Worm (Caenorhabditis elegans): ENCODE measurements around the gene wdr-60.

wdr-60 gene

ce11 chrIII:5030629-5031028 lies 43.6 kb downstream of the wdr-60 start, which contains the start of gene klp-6:
Gene klp-6 (plus strand): TSS chrIII:5030929.
- no peak for TF ChIP-seq flt-1 (GFP tag; IDR thresholded peaks at IDR 0.05)
- no peak for TF ChIP-seq ztf-23 (GFP tag; IDR thresholded peaks at IDR 0.05)
- TF ChIP-seq med-1 (GFP tag; optimal IDR thresholded peaks at IDR 0.05; ENCODE audit: insufficient read depth) = no peak
- no peak for TF ChIP-seq tab-1 (GFP tag; IDR thresholded peaks at IDR 0.05)
- TF ChIP-seq ref-1 (GFP tag; conservative IDR thresholded peaks at IDR 0.05) = no peak
- TF ChIP-seq T22C8.4 (GFP tag; IDR thresholded peaks at IDR 0.05) = no peak

- TF ChIP-seq T22C8.4 (GFP tag; IDR thresholded peaks at IDR 0.05) (peak; percentile 85), klf-2 (GFP tag; conservative IDR thresholded peaks at IDR 0.05) (peak; percentile 87), cog-1 (tag; optimal IDR thresholded peaks at IDR 0.05) (peak; percentile 78), tab-1 (GFP tag; IDR thresholded peaks at IDR 0.05) (peak; percentile 91), ztf-29 (GFP tag; IDR thresholded peaks at IDR 0.05) (peak; percentile 90), ref-1 (GFP tag; conservative IDR thresholded peaks at IDR 0.05) (peak; percentile 82), flt-1 (GFP tag; IDR thresholded peaks at IDR 0.05) (peak; percentile 94), med-1 (GFP tag; optimal IDR thresholded peaks at IDR 0.05; ENCODE audit: insufficient read depth) (peak; percentile 29), ztf-23 (GFP tag; IDR thresholded peaks at IDR 0.05) (peak; percentile 95)
Measured at ce11 chrIII:5031375-5031836, 44.4 kb downstream of the wdr-60 start.

ce11 chrIII:5036158-5036557 lies 49.1 kb downstream of the wdr-60 start, which contains the start of gene C45G9.6:
Gene C45G9.6 (plus strand): TSS chrIII:5036458.
- TF ChIP-seq ztf-23 (GFP tag; IDR thresholded peaks at IDR 0.05) = no peak
- TF ChIP-seq ztf-29 (GFP tag; IDR thresholded peaks at IDR 0.05) = no peak
- TF ChIP-seq med-1 (GFP tag; optimal IDR thresholded peaks at IDR 0.05; ENCODE audit: insufficient read depth) = no peak
- TF ChIP-seq flt-1 (GFP tag; IDR thresholded peaks at IDR 0.05) = no peak
- no peak for TF ChIP-seq T22C8.4 (GFP tag; IDR thresholded peaks at IDR 0.05)
- no peak for TF ChIP-seq cog-1 (tag; optimal IDR thresholded peaks at IDR 0.05)
- TF ChIP-seq ref-1 (GFP tag; conservative IDR thresholded peaks at IDR 0.05) = no peak

All from whole organism, midembryonic.